Worm (Caenorhabditis elegans) whole organism, L4 larva: ENCODE results near the gene pafo-1.
A peak's percentile ranks its signal among the peaks of the same experiment; 100 is the strongest.

ENCODE experiments used
- Y75B8A.6 ChIP-seq: fragments of 200-800 bp; sonication (Bioruptor generic); IDR thresholded peaks from 2 replicates; pipeline ENCODE4 v1.3.6; 2022; ENCODE audit warnings: missing genetic modification reagents, missing genetic modification characterization, missing compliant biosample characterization
- dmd-6 ChIP-seq: fragments of 200-800 bp; sonication (Bioruptor generic); IDR thresholded peaks from 2 replicates; pipeline ENCODE4 v1.3.6; 2022; ENCODE audit warnings: missing genetic modification reagents, missing genetic modification characterization, missing compliant biosample characterization
- mes-2 ChIP-seq: sonication (generic microtip); optimal IDR thresholded peaks from 2 replicates; lab custom pipeline; 2016; ENCODE audit warnings: missing genotype, mild to moderate bottlenecking, missing genetic modification characterization, missing compliant biosample characterization; ENCODE audit not compliant: poor library complexity, severe bottlenecking
- mxl-3 ChIP-seq: fragments of 200-800 bp; sonication (Bioruptor generic); optimal IDR thresholded peaks from 2 replicates; lab custom pipeline; 2018; ENCODE audit warnings: mild to moderate bottlenecking, missing genetic modification characterization, missing compliant biosample characterization
- nhr-25 ChIP-seq: sonication (generic microtip); optimal IDR thresholded peaks from 2 replicates; lab custom pipeline; 2017; ENCODE audit warnings: missing genetic modification characterization, mild to moderate bottlenecking, missing compliant biosample characterization, antibody characterized with exemption, moderate library complexity, borderline replicate concordance; ENCODE audit not compliant: insufficient read depth
- nhr-28 ChIP-seq: fragments of 150-350 bp; optimal IDR thresholded peaks from 2 replicates; lab custom pipeline; 2014; ENCODE audit warnings: missing biosample characterization, missing genetic modification characterization
- nhr-48 ChIP-seq: sonication (generic microtip); optimal IDR thresholded peaks from 2 replicates; lab custom pipeline; 2016; ENCODE audit warnings: mild to moderate bottlenecking, missing genetic modification characterization, missing compliant biosample characterization
- snpc-4 ChIP-seq: fragments of 150-350 bp; optimal IDR thresholded peaks from 2 replicates; lab custom pipeline; 2014; ENCODE audit warnings: missing biosample characterization, missing genetic modification characterization

Gene pafo-1

ce11 chrV:11570169-11570651, 48.7 kb downstream of the pafo-1 start, which contains the start of the genes nhr-101 and pms-2 (continued):
- TF ChIP-seq nhr-25 (tag; lab: Kevin White, UChicago) (no peak), nhr-48 (no peak), snpc-4 (tag; lab: Kevin White, UChicago) (no peak), nhr-28 (tag; lab: Kevin White, UChicago) (peak; percentile 22), mxl-3 (peak; percentile 61), mes-2 (tag; lab: Kevin White, UChicago) (no peak), Y75B8A.6 (GFP tag; lab: Robert Waterston, UW) (no peak), dmd-6 (GFP tag; lab: Robert Waterston, UW) (peak; percentile 32)
